Worm (Caenorhabditis elegans) whole organism, mixed stage, embryonic: Measurements from ENCODE around the gene str-253.

ENCODE experiments used
- hlh-1 ChIP-seq: fragments of 150-350 bp; optimal IDR thresholded peaks from 2 replicates; lab custom pipeline; 2014; ENCODE audit warnings: missing biosample characterization, missing genetic modification reagents, missing genetic modification characterization
- nhr-237 ChIP-seq: fragments of 150-350 bp; optimal IDR thresholded peaks from 2 replicates; lab custom pipeline; 2014; ENCODE audit warnings: missing biosample characterization, missing genetic modification characterization
- unc-39 ChIP-seq: fragments of 150-350 bp; optimal IDR thresholded peaks from 2 replicates; lab custom pipeline; 2014; ENCODE audit warnings: missing biosample characterization, missing genetic modification characterization

ce11 chrV:2214428-2215038 is 39.9 kb downstream of the str-253 start, which contains the start of gene nhr-184:
- TF ChIP-seq hlh-1 (tag; lab: Kevin White, UChicago) (no peak), nhr-237 (tag; lab: Kevin White, UChicago) (no peak), unc-39 (tag; lab: Kevin White, UChicago) (no peak)
